Worm (Caenorhabditis elegans) whole organism, late embryonic: Measurements from ENCODE around the gene C26E1.2.

ENCODE experiments used
- C08G9.2 ChIP-seq: sonication (generic microtip); optimal IDR thresholded peaks from 2 replicates; lab custom pipeline; 2016; ENCODE audit warnings: mild to moderate bottlenecking, missing genetic modification characterization, moderate library complexity, missing compliant biosample characterization
- F13H6.1 ChIP-seq: sonication (generic microtip); optimal IDR thresholded peaks from 2 replicates; lab custom pipeline; 2016; ENCODE audit warnings: missing genetic modification characterization, missing compliant biosample characterization
- K02D7.2 ChIP-seq: sonication (generic microtip); optimal IDR thresholded peaks from 2 replicates; lab custom pipeline; 2017; ENCODE audit warnings: mild to moderate bottlenecking, missing genetic modification characterization, missing compliant biosample characterization
- K09A11.1 ChIP-seq: sonication (generic microtip); optimal IDR thresholded peaks from 2 replicates; lab custom pipeline; 2017; ENCODE audit warnings: antibody characterized with exemption, mild to moderate bottlenecking, missing genetic modification characterization, missing compliant biosample characterization; ENCODE audit not compliant: insufficient read depth
- ahr-1 ChIP-seq: sonication (generic microtip); optimal IDR thresholded peaks from 2 replicates; lab custom pipeline; 2016; ENCODE audit warnings: missing genetic modification characterization, missing compliant biosample characterization
- ama-1 ChIP-seq: fragments of 150-350 bp; optimal IDR thresholded peaks from 2 replicates; lab custom pipeline; 2014
- ceh-14 ChIP-seq: sonication (generic microtip); optimal IDR thresholded peaks from 2 replicates; lab custom pipeline; 2016; ENCODE audit warnings: missing genotype, missing genetic modification characterization, missing compliant biosample characterization
- ceh-2 ChIP-seq: sonication (generic microtip); optimal IDR thresholded peaks from 2 replicates; lab custom pipeline; 2016; ENCODE audit warnings: missing genotype, missing genetic modification characterization, missing compliant biosample characterization
- ceh-24 ChIP-seq: sonication (generic microtip); optimal IDR thresholded peaks from 2 replicates; lab custom pipeline; 2016; ENCODE audit warnings: mild to moderate bottlenecking, missing genetic modification characterization, missing compliant biosample characterization
- ceh-31 ChIP-seq: sonication (generic microtip); optimal IDR thresholded peaks from 2 replicates; lab custom pipeline; 2016; ENCODE audit warnings: missing genetic modification characterization, missing compliant biosample characterization
- ceh-34 ChIP-seq: sonication (generic microtip); optimal IDR thresholded peaks from 2 replicates; lab custom pipeline; 2016; ENCODE audit warnings: mild to moderate bottlenecking, missing genetic modification characterization, missing compliant biosample characterization
- ceh-45 ChIP-seq: fragments of 200-800 bp; sonication (Bioruptor generic); IDR thresholded peaks from 2 replicates; pipeline ENCODE4 v1.3.6; 2022; ENCODE audit warnings: missing genetic modification reagents, missing genetic modification characterization, missing compliant biosample characterization
- ceh-6 ChIP-seq: fragments of 200-800 bp; sonication (Bioruptor generic); optimal IDR thresholded peaks from 2 replicates; lab custom pipeline; 2018; ENCODE audit warnings: mild to moderate bottlenecking, missing genetic modification characterization, missing compliant biosample characterization
- ceh-9 ChIP-seq: sonication (generic microtip); optimal IDR thresholded peaks from 2 replicates; lab custom pipeline; 2016; ENCODE audit warnings: mild to moderate bottlenecking, missing genetic modification characterization, inconsistent platforms, missing compliant biosample characterization
- dmd-4 ChIP-seq: sonication (generic microtip); optimal IDR thresholded peaks from 2 replicates; lab custom pipeline; 2016; ENCODE audit warnings: borderline replicate concordance, missing genetic modification characterization, missing compliant biosample characterization
- elt-2 ChIP-seq: sonication (generic microtip); optimal IDR thresholded peaks from 2 replicates; lab custom pipeline; 2016; ENCODE audit warnings: missing genetic modification reagents, missing genetic modification characterization, missing compliant biosample characterization
- ets-4 ChIP-seq: sonication (generic microtip); optimal IDR thresholded peaks from 2 replicates; lab custom pipeline; 2016; ENCODE audit warnings: missing genetic modification characterization, missing compliant biosample characterization
- eyg-1 ChIP-seq: sonication (generic microtip); optimal IDR thresholded peaks from 2 replicates; lab custom pipeline; 2016; ENCODE audit warnings: missing genotype, missing genetic modification characterization, missing compliant biosample characterization
- fkh-6 ChIP-seq: sonication (generic microtip); optimal IDR thresholded peaks from 2 replicates; lab custom pipeline; 2016; ENCODE audit warnings: missing genetic modification characterization, missing compliant biosample characterization
- hlh-15 ChIP-seq: sonication (generic microtip); optimal IDR thresholded peaks from 2 replicates; lab custom pipeline; 2016; ENCODE audit warnings: missing genetic modification characterization, missing compliant biosample characterization
- hlh-8 ChIP-seq: sonication (generic microtip); optimal IDR thresholded peaks from 2 replicates; lab custom pipeline; 2016; ENCODE audit warnings: missing genotype, missing genetic modification characterization, missing compliant biosample characterization
- lim-6 ChIP-seq: sonication (generic microtip); optimal IDR thresholded peaks from 2 replicates; lab custom pipeline; 2016; ENCODE audit warnings: missing genetic modification characterization, missing compliant biosample characterization
- lin-11 ChIP-seq: fragments of 200-800 bp; sonication (Bioruptor generic); optimal IDR thresholded peaks from 2 replicates; lab custom pipeline; 2018; ENCODE audit warnings: mild to moderate bottlenecking, missing genetic modification characterization, missing compliant biosample characterization
- nhr-11 ChIP-seq: fragments of 150-350 bp; optimal IDR thresholded peaks from 2 replicates; lab custom pipeline; 2014; ENCODE audit warnings: missing biosample characterization, missing genetic modification characterization
- nhr-232 ChIP-seq: sonication (generic microtip); optimal IDR thresholded peaks from 2 replicates; lab custom pipeline; 2016; ENCODE audit warnings: missing genetic modification characterization, missing compliant biosample characterization
- pat-9 ChIP-seq: fragments of 200-800 bp; sonication (Bioruptor generic); optimal IDR thresholded peaks from 2 replicates; lab custom pipeline; 2018; ENCODE audit warnings: mild to moderate bottlenecking, missing genetic modification characterization, moderate library complexity, missing compliant biosample characterization
- pax-1 ChIP-seq: fragments of 150-350 bp; optimal IDR thresholded peaks from 2 replicates; lab custom pipeline; 2014; ENCODE audit warnings: missing biosample characterization, missing genetic modification characterization
- pha-4 ChIP-seq: fragments of 150-350 bp; optimal IDR thresholded peaks from 2 replicates; lab custom pipeline; 2018; ENCODE audit warnings: missing biosample characterization, missing genetic modification reagents, missing genetic modification characterization
- pqm-1 ChIP-seq: sonication (generic microtip); optimal IDR thresholded peaks from 2 replicates; lab custom pipeline; 2016; ENCODE audit warnings: missing genetic modification characterization, missing compliant biosample characterization
- ref-2 ChIP-seq: sonication (generic microtip); optimal IDR thresholded peaks from 2 replicates; lab custom pipeline; 2016; ENCODE audit warnings: missing genetic modification characterization, missing compliant biosample characterization
- sox-2 ChIP-seq: fragments of 200-800 bp; sonication (Bioruptor generic); IDR thresholded peaks from 2 replicates; pipeline ENCODE4 v1.3.6; 2022; ENCODE audit warnings: missing genetic modification reagents, missing genetic modification characterization, missing compliant biosample characterization
- sox-4 ChIP-seq: sonication (generic microtip); optimal IDR thresholded peaks from 2 replicates; lab custom pipeline; 2017; ENCODE audit warnings: mild to moderate bottlenecking, missing genetic modification characterization, inconsistent platforms, missing compliant biosample characterization
- tbx-7 ChIP-seq: sonication (generic microtip); optimal IDR thresholded peaks from 2 replicates; lab custom pipeline; 2016; ENCODE audit warnings: missing genotype, missing genetic modification characterization, missing compliant biosample characterization
- ttx-3 ChIP-seq: sonication (generic microtip); optimal IDR thresholded peaks from 2 replicates; lab custom pipeline; 2016; ENCODE audit warnings: missing genetic modification reagents, missing genetic modification characterization, missing compliant biosample characterization
- unc-3 ChIP-seq, 2 experiments: fragments of 200-800 bp in 1 of 2; sonication (Bioruptor generic) in 1 of 2; sonication (generic microtip) in 1 of 2; conservative IDR thresholded peaks in 1 of 2; optimal IDR thresholded peaks in 1 of 2; 2 replicates each; pipeline versions ENCODE4 v1.3.6 to Lab custom; 2016 to 2022; ENCODE audit warnings: missing compliant biosample characterization in 2 of 2, missing genetic modification characterization in 2 of 2, missing genetic modification reagents in 1 of 2
- unc-42 ChIP-seq: sonication (generic microtip); optimal IDR thresholded peaks from 2 replicates; lab custom pipeline; 2016; ENCODE audit warnings: missing genotype, missing genetic modification characterization, missing compliant biosample characterization
- zip-5 ChIP-seq: sonication (generic microtip); optimal IDR thresholded peaks from 2 replicates; lab custom pipeline; 2016; ENCODE audit warnings: missing genetic modification characterization, missing compliant biosample characterization

The C26E1.2 gene

DNA sequence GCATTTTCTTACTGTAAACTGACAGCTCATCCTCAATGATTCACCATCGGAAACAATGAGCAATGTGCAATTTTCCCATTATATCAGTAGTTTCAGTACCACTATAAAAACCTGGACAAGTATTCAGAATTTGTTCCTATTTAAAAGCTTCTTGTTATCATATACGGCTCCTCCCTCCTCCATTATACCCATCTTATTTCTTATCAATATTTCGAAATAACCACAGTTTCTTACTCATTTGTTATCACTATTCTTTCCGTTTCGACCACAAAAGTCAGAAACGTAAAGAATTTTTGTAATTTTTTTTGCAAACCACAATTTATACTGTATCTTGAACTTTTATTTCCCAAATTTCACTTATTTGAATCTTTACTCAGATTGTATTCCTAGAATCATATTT lies 36.9 kb upstream of the C26E1.2 start:
- no peak for TF ChIP-seq ets-4
- no peak for TF ChIP-seq lin-11
- TF ChIP-seq elt-2 (tag; lab: Kevin White, UChicago), result peak; percentile 34
- TF ChIP-seq ceh-34, result no peak
- no peak for TF ChIP-seq unc-3 (GFP tag; conservative IDR thresholded peaks at IDR 0.05; lab: Robert Waterston, UW)
- no peak for TF ChIP-seq unc-3 (tag; optimal IDR thresholded peaks at IDR 0.05; lab: Kevin White, UChicago)
- no peak for TF ChIP-seq ceh-31
- no peak for TF ChIP-seq ttx-3

DNA sequence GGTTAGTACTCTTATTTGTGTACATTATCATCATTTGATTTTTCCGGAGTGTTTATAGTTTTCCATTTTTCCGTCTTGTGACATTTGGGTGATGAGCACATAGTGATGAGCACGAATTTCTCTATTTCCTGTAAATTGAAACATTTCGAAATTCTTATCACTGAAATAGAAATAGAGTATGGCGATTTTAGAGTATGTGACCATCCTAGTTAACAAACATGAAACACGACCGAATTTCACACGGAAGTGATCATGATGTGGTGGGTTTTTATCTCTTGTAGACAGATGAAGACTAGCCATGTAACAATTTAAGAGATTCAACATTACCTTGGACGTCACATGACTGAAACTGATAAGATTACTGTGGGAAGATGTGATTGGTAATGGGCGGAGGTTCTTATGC lies 35.7 kb upstream of the C26E1.2 start:
- TF ChIP-seq pha-4 (tag; lab: Kevin White, UChicago), result no peak
- TF ChIP-seq elt-2 (tag; lab: Kevin White, UChicago), result peak; percentile 21

DNA sequence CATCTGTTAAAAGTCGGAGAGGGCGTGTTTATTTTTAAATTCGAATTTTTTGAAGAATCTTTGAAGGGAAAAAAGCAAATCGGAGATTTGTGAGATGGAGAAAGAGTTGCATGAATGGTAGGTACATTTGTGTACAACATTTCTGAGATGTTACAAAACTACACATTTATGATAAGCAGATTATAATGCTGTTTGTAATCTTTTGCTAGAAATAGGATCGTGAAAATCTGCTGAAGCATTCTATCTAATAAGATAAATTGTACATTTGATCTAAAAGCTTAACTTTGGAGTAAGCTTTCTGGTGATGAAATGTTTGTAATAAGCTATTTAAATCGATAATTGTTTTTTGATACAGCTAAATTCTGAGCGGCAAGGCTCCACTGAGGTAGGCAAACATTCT lies 32.7 kb upstream of the C26E1.2 start:
- TF ChIP-seq nhr-11 (tag; lab: Kevin White, UChicago) (no peak), nhr-232 (tag; lab: Kevin White, UChicago) (no peak), lim-6 (tag; lab: Kevin White, UChicago) (no peak), sox-4 (tag; lab: Kevin White, UChicago) (no peak), hlh-15 (tag; lab: Kevin White, UChicago) (no peak), ceh-24 (tag; lab: Kevin White, UChicago) (no peak), ceh-9 (tag; lab: Kevin White, UChicago) (no peak), ceh-14 (no peak), ahr-1 (tag; lab: Kevin White, UChicago) (no peak), K09A11.1 (no peak), K02D7.2 (tag; lab: Kevin White, UChicago) (no peak), ref-2 (tag; lab: Kevin White, UChicago) (no peak), tbx-7 (tag; lab: Kevin White, UChicago) (no peak), unc-42 (no peak), ceh-2 (no peak), pat-9 (tag; lab: Kevin White, UChicago) (no peak), C08G9.2 (no peak)
- TF ChIP-seq, all 69 proteins: peak for 0

ce11 chrV:13273302-13273701 lies 31.6 kb upstream of the C26E1.2 start:
- TF ChIP-seq tbx-7 (tag; lab: Kevin White, UChicago), result no peak
- no peak for TF ChIP-seq ceh-45
- TF ChIP-seq, all 69 proteins: peak for 0

- TF ChIP-seq sox-2, result no peak
- TF ChIP-seq fkh-6 (tag; lab: Kevin White, UChicago), result no peak
- no peak for TF ChIP-seq ama-1
- no peak for TF ChIP-seq K02D7.2 (tag; lab: Kevin White, UChicago)
- TF ChIP-seq ceh-6 (GFP tag; lab: Kevin White, UChicago), result no peak
- TF ChIP-seq ceh-24 (tag; lab: Kevin White, UChicago), result no peak
- TF ChIP-seq ref-2 (tag; lab: Kevin White, UChicago), result no peak
- TF ChIP-seq F13H6.1, result no peak
- no peak for TF ChIP-seq pha-4 (tag; lab: Kevin White, UChicago)
- no peak for TF ChIP-seq unc-42
- no peak for TF ChIP-seq ceh-45
- TF ChIP-seq ets-4, result no peak
These were observed 30.3 kb upstream of the C26E1.2 start for ce11 chrV:13274615-13275014.

ce11 chrV:13275959-13276358 lies 29.0 kb upstream of the C26E1.2 start, which contains the start of gene F32F2.4:
Gene F32F2.4, plus strand, starts transcription at chrV:13276259.
- TF ChIP-seq ceh-2 (no peak), pax-1 (tag; lab: Kevin White, UChicago) (no peak), zip-5 (no peak), C08G9.2 (no peak), hlh-8 (tag; lab: Kevin White, UChicago) (no peak), dmd-4 (tag; lab: Kevin White, UChicago) (no peak), eyg-1 (tag; lab: Kevin White, UChicago) (no peak), pqm-1 (no peak)
- TF ChIP-seq, all 69 proteins: peak for 0
